Fruit fly (Drosophila melanogaster) whole organism, embryonic: ENCODE results near the gene Fatp1.

Experiments used
- Aef1 ChIP-seq: fragments of 200-800 bp; sonication (Bioruptor generic); IDR thresholded peaks from 3 replicates; pipeline ENCODE4 v1.3.6; 2022; ENCODE audit warnings: missing biosample characterization, missing genetic modification characterization
- CG10209 ChIP-seq: fragments of 200-800 bp; sonication (Bioruptor generic); optimal IDR thresholded peaks from 3 replicates; lab custom pipeline; 2017; ENCODE audit warnings: missing biosample characterization, mild to moderate bottlenecking, missing genetic modification characterization, missing genetic modification reagents
- CG1024 ChIP-seq: fragments of 200-800 bp; sonication (Bioruptor generic); IDR thresholded peaks from 2 replicates; pipeline ENCODE4 v1.3.6; 2022; ENCODE audit warnings: missing biosample characterization, missing genetic modification characterization
- CG10565 ChIP-seq: fragments of 200-800 bp; sonication (Bioruptor generic); optimal IDR thresholded peaks from 3 replicates; lab custom pipeline; 2016; ENCODE audit warnings: missing biosample characterization, mild to moderate bottlenecking, missing genetic modification characterization
- CG12769 ChIP-seq: fragments of 200-800 bp; sonication (Bioruptor generic); optimal IDR thresholded peaks from 2 replicates; lab custom pipeline; 2019; ENCODE audit warnings: missing biosample characterization, mild to moderate bottlenecking, missing genetic modification characterization, moderate library complexity
- CG30403 ChIP-seq: fragments of 200-800 bp; sonication (Bioruptor generic); optimal IDR thresholded peaks from 3 replicates; lab custom pipeline; 2016; ENCODE audit warnings: missing biosample characterization, missing genetic modification characterization
- CG42726 ChIP-seq: fragments of 200-800 bp; sonication (Bioruptor generic); IDR thresholded peaks from 2 replicates; pipeline ENCODE4 v1.3.6; 2022; ENCODE audit warnings: missing biosample characterization, missing genetic modification characterization; ENCODE audit not compliant: partially characterized antibody
- CG4404 ChIP-seq: fragments of 200-800 bp; sonication (Bioruptor generic); IDR thresholded peaks from 2 replicates; pipeline ENCODE4 v1.3.6; 2022; ENCODE audit warnings: missing biosample characterization, missing genetic modification characterization
- CG6791 ChIP-seq: fragments of 200-800 bp; sonication (Bioruptor generic); IDR thresholded peaks from 3 replicates; pipeline ENCODE4 v1.3.6; 2022; ENCODE audit warnings: missing biosample characterization, missing genetic modification characterization; ENCODE audit not compliant: partially characterized antibody
- CG7556 ChIP-seq: fragments of 200-800 bp; sonication (Bioruptor generic); optimal IDR thresholded peaks from 2 replicates; lab custom pipeline; 2017; ENCODE audit warnings: missing biosample characterization, mild to moderate bottlenecking, missing genetic modification characterization
- CG8089 ChIP-seq: fragments of 200-800 bp; sonication (Bioruptor generic); optimal IDR thresholded peaks from 3 replicates; lab custom pipeline; 2016; ENCODE audit warnings: missing biosample characterization, missing genetic modification characterization
- CG9727 ChIP-seq: fragments of 200-800 bp; sonication (Bioruptor generic); optimal IDR thresholded peaks from 3 replicates; lab custom pipeline; 2017; ENCODE audit warnings: missing biosample characterization, mild to moderate bottlenecking, missing genetic modification characterization
- Camta ChIP-seq: fragments of 200-800 bp; sonication (Bioruptor generic); optimal IDR thresholded peaks from 2 replicates; lab custom pipeline; 2016; ENCODE audit warnings: missing biosample characterization, missing genetic modification characterization
- Chrac-16 ChIP-seq: fragments of 200-800 bp; sonication (Bioruptor generic); optimal IDR thresholded peaks from 3 replicates; lab custom pipeline; 2016; ENCODE audit warnings: missing biosample characterization, missing genetic modification characterization
- CoRest ChIP-seq: fragments of 200-800 bp; sonication (Bioruptor generic); optimal IDR thresholded peaks from 3 replicates; lab custom pipeline; 2018; ENCODE audit warnings: missing biosample characterization, mild to moderate bottlenecking, missing genetic modification characterization, moderate library complexity
- Fer3 ChIP-seq: fragments of 200-800 bp; sonication (Bioruptor generic); optimal IDR thresholded peaks from 2 replicates; lab custom pipeline; 2018; ENCODE audit warnings: missing biosample characterization, mild to moderate bottlenecking, missing genetic modification characterization, moderate library complexity
- Gug ChIP-seq: fragments of 200-800 bp; sonication (Bioruptor generic); IDR thresholded peaks from 4 replicates; pipeline ENCODE4 v1.3.6; 2022; ENCODE audit warnings: missing biosample characterization, missing genetic modification characterization
- HLH3B ChIP-seq: fragments of 200-800 bp; sonication (Bioruptor generic); IDR thresholded peaks from 2 replicates; pipeline ENCODE4 v1.3.6; 2022; ENCODE audit warnings: missing biosample characterization, missing genetic modification characterization
- HLH4C ChIP-seq: fragments of 200-800 bp; sonication (Bioruptor generic); IDR thresholded peaks from 3 replicates; pipeline ENCODE4 v1.3.6; 2022; ENCODE audit warnings: missing biosample characterization, missing genetic modification characterization; ENCODE audit not compliant: partially characterized antibody
- HLH54F ChIP-seq: fragments of 200-800 bp; sonication (Bioruptor generic); optimal IDR thresholded peaks from 3 replicates; lab custom pipeline; 2016; ENCODE audit warnings: missing biosample characterization, missing genetic modification characterization
- Ravus ChIP-seq: fragments of 200-800 bp; sonication (Bioruptor generic); IDR thresholded peaks from 2 replicates; pipeline ENCODE4 v1.3.6; 2022; ENCODE audit warnings: missing biosample characterization, missing genetic modification characterization
- Side ChIP-seq: fragments of 200-800 bp; sonication (Bioruptor generic); optimal IDR thresholded peaks from 2 replicates; lab custom pipeline; 2016; ENCODE audit warnings: missing biosample characterization, missing genetic modification characterization
- Sin3A ChIP-seq: fragments of >200 bp; optimal IDR thresholded peaks from 2 replicates; lab custom pipeline; 2018
- Sox102F ChIP-seq: fragments of 200-800 bp; sonication (Bioruptor generic); optimal IDR thresholded peaks from 2 replicates; lab custom pipeline; 2018; ENCODE audit warnings: missing biosample characterization, mild to moderate bottlenecking, missing genetic modification characterization, moderate library complexity
- Spps ChIP-seq: fragments of 200-800 bp; sonication (Bioruptor generic); optimal IDR thresholded peaks from 2 replicates; lab custom pipeline; 2018; ENCODE audit warnings: missing biosample characterization, mild to moderate bottlenecking, missing genetic modification characterization
- bab2 ChIP-seq: fragments of 200-800 bp; sonication (Bioruptor generic); optimal IDR thresholded peaks from 2 replicates; lab custom pipeline; 2016; ENCODE audit warnings: missing biosample characterization, missing genetic modification characterization
- bsh ChIP-seq, 2 experiments: fragments of 200-800 bp; sonication (Bioruptor generic); optimal IDR thresholded peaks; 2 replicates each; lab custom pipeline; 2017 to 2018; ENCODE audit warnings: mild to moderate bottlenecking in 2 of 2, missing biosample characterization in 2 of 2, missing genetic modification characterization in 2 of 2, moderate library complexity in 1 of 2
- chn ChIP-seq: fragments of 200-800 bp; sonication (Bioruptor generic); optimal IDR thresholded peaks from 2 replicates; lab custom pipeline; 2016; ENCODE audit warnings: missing biosample characterization, missing genetic modification characterization
- croc ChIP-seq: fragments of 200-800 bp; sonication (Bioruptor generic); conservative IDR thresholded peaks from 3 replicates; pipeline ENCODE4 v1.3.6; 2022; ENCODE audit warnings: missing biosample characterization, missing genetic modification characterization
- crp ChIP-seq, 2 experiments: fragments of 200-800 bp; sonication (Bioruptor generic); optimal IDR thresholded peaks; 2 replicates in 1 of 2; 3 replicates in 1 of 2; lab custom pipeline; 2017; ENCODE audit warnings: missing biosample characterization in 2 of 2, missing genetic modification characterization in 2 of 2, mild to moderate bottlenecking in 1 of 2, moderate library complexity in 1 of 2
- danr ChIP-seq: fragments of 200-800 bp; sonication (Bioruptor generic); IDR thresholded peaks from 2 replicates; pipeline ENCODE4 v1.3.6; 2022; ENCODE audit warnings: missing biosample characterization, missing genetic modification characterization
- esg ChIP-seq: fragments of 200-800 bp; sonication (Bioruptor generic); conservative IDR thresholded peaks from 2 replicates; pipeline ENCODE4 v1.3.6; 2022; ENCODE audit warnings: missing biosample characterization, missing genetic modification characterization
- fd102C ChIP-seq: fragments of 200-800 bp; sonication (Bioruptor generic); optimal IDR thresholded peaks from 2 replicates; lab custom pipeline; 2018; ENCODE audit warnings: missing biosample characterization, mild to moderate bottlenecking, missing genetic modification characterization, moderate library complexity
- fu2 ChIP-seq: fragments of 200-800 bp; sonication (Bioruptor generic); optimal IDR thresholded peaks from 2 replicates; lab custom pipeline; 2016; ENCODE audit warnings: missing biosample characterization, missing genetic modification characterization
- gem ChIP-seq: fragments of 200-800 bp; sonication (Bioruptor generic); optimal IDR thresholded peaks from 2 replicates; lab custom pipeline; 2019; ENCODE audit warnings: missing biosample characterization, mild to moderate bottlenecking, missing genetic modification characterization, moderate library complexity
- h ChIP-seq: fragments of >200 bp; optimal IDR thresholded peaks from 2 replicates; lab custom pipeline; 2017
- inv ChIP-seq: fragments of 200-800 bp; sonication (Bioruptor generic); IDR thresholded peaks from 2 replicates; pipeline ENCODE4 v1.3.6; 2022; ENCODE audit warnings: missing biosample characterization, missing genetic modification characterization; ENCODE audit not compliant: partially characterized antibody
- kah ChIP-seq: fragments of 200-800 bp; sonication (Bioruptor generic); optimal IDR thresholded peaks from 2 replicates; lab custom pipeline; 2018; ENCODE audit warnings: missing biosample characterization, mild to moderate bottlenecking, missing genetic modification characterization
- klu ChIP-seq: fragments of 200-800 bp; sonication (Bioruptor generic); IDR thresholded peaks from 2 replicates; pipeline ENCODE4 v1.3.6; 2022; ENCODE audit warnings: missing biosample characterization, missing genetic modification characterization
- pnt ChIP-seq: fragments of 200-800 bp; sonication (Bioruptor generic); optimal IDR thresholded peaks from 3 replicates; lab custom pipeline; 2016; ENCODE audit warnings: missing biosample characterization, missing genetic modification characterization
- rib ChIP-seq: fragments of 200-800 bp; sonication (Bioruptor generic); IDR thresholded peaks from 2 replicates; pipeline ENCODE4 v1.3.6; 2022; ENCODE audit warnings: missing biosample characterization, missing genetic modification characterization
- schlank ChIP-seq: fragments of 200-800 bp; sonication (Bioruptor generic); optimal IDR thresholded peaks from 2 replicates; lab custom pipeline; 2018; ENCODE audit warnings: missing biosample characterization, mild to moderate bottlenecking, missing genetic modification characterization
- sens ChIP-seq: fragments of 200-800 bp; sonication (Bioruptor generic); peaks from one replicate; lab custom pipeline; 2016; ENCODE audit warnings: missing biosample characterization, missing genetic modification characterization
- sisA ChIP-seq: fragments of 200-800 bp; sonication (Bioruptor generic); IDR thresholded peaks from 2 replicates; pipeline ENCODE4 v1.3.6; 2022; ENCODE audit warnings: missing biosample characterization, missing genetic modification characterization
- stwl ChIP-seq: fragments of 200-800 bp; sonication (Bioruptor generic); optimal IDR thresholded peaks from 3 replicates; lab custom pipeline; 2018; ENCODE audit warnings: missing biosample characterization, mild to moderate bottlenecking, missing genetic modification characterization, moderate library complexity
- tap ChIP-seq: fragments of 200-800 bp; optimal IDR thresholded peaks from 3 replicates; lab custom pipeline; 2019; ENCODE audit warnings: missing biosample characterization, mild to moderate bottlenecking, missing genetic modification characterization, moderate library complexity
- tio ChIP-seq: fragments of 200-800 bp; sonication (Bioruptor generic); optimal IDR thresholded peaks from 2 replicates; lab custom pipeline; 2017; ENCODE audit warnings: missing biosample characterization, missing genetic modification characterization, inconsistent platforms
- tll ChIP-seq, 2 experiments: fragments of 200-800 bp in 1 of 2; fragments of >200 bp in 1 of 2; sonication (Bioruptor generic) in 1 of 2; optimal IDR thresholded peaks; 2 replicates each; lab custom pipeline; 2017 to 2019; ENCODE audit warnings: missing biosample characterization in 2 of 2, missing genetic modification characterization in 2 of 2, mild to moderate bottlenecking in 1 of 2, moderate library complexity in 1 of 2
- toy ChIP-seq: fragments of 200-800 bp; sonication (Bioruptor generic); IDR thresholded peaks from 2 replicates; pipeline ENCODE4 v1.3.6; 2022; ENCODE audit warnings: missing biosample characterization, missing genetic modification characterization
- tup ChIP-seq: fragments of 200-800 bp; sonication (Bioruptor generic); optimal IDR thresholded peaks from 2 replicates; lab custom pipeline; 2016; ENCODE audit warnings: missing biosample characterization, mild to moderate bottlenecking, missing genetic modification characterization, moderate library complexity
- tx ChIP-seq: fragments of 200-800 bp; sonication (Bioruptor generic); optimal IDR thresholded peaks from 2 replicates; lab custom pipeline; 2016; ENCODE audit warnings: missing biosample characterization, missing genetic modification characterization
- z ChIP-seq: fragments of 200-800 bp; sonication (Bioruptor generic); IDR thresholded peaks from 3 replicates; pipeline ENCODE4 v1.3.6; 2022; ENCODE audit warnings: missing biosample characterization, missing genetic modification characterization

Gene Fatp1

dm6 chr2L:10565674-10566073 is 48.7 kb upstream of the Fatp1 start (continued):
- TF ChIP-seq CG6791 (GFP tag; lab: Robert Waterston, UW) (no peak), HLH54F (GFP tag; lab: Kevin White, UChicago) (no peak), Sox102F (peak; percentile 17), CG7556 (GFP tag; lab: Kevin White, UChicago) (peak; percentile 73), klu (GFP tag; lab: Robert Waterston, UW) (no peak), esg (no peak), toy (GFP tag; lab: Robert Waterston, UW) (no peak), HLH3B (GFP tag; lab: Robert Waterston, UW) (peak; percentile 56; the same call in 1 of the 2 replicates), CG10565 (GFP tag; lab: Kevin White, UChicago) (no peak), Sin3A (lab: Kevin White, UChicago) (no peak), tup (peak; percentile 10), rib (GFP tag; lab: Robert Waterston, UW) (no peak), sens (GFP tag; lab: Kevin White, UChicago) (peak; percentile 86), chn (GFP tag; lab: Kevin White, UChicago) (peak; percentile 3), Aef1 (GFP tag; lab: Robert Waterston, UW) (peak; percentile 40; the same call in 2 of the 3 replicates), tio (GFP tag; lab: Kevin White, UChicago) (no peak), croc (GFP tag; lab: Robert Waterston, UW) (no peak; the same call in 2 of the 3 replicates), CG30403 (GFP tag; lab: Kevin White, UChicago) (peak; percentile 34), CG8089 (GFP tag; lab: Kevin White, UChicago) (no peak), tap (peak; percentile 25), CG10209 (GFP tag; lab: Kevin White, UChicago) (peak; percentile 42), Side (GFP tag; lab: Kevin White, UChicago) (peak; percentile 52), CoRest (tag; lab: Kevin White, UChicago) (peak; percentile 39), CG1024 (GFP tag; lab: Robert Waterston, UW) (no peak), fu2 (GFP tag; lab: Kevin White, UChicago) (peak; percentile 13), schlank (tag; lab: Kevin White, UChicago) (peak; percentile 9), fd102C (GFP tag; lab: Kevin White, UChicago) (no peak), tx (GFP tag; lab: Kevin White, UChicago) (no peak), h (lab: Kevin White, UChicago) (no peak), CG9727 (GFP tag; lab: Kevin White, UChicago) (peak; percentile 47), gem (tag; lab: Kevin White, UChicago) (peak; percentile 58), CG42726 (no peak), CG4404 (GFP tag; lab: Robert Waterston, UW) (peak; percentile 34; the same call in 1 of the 2 replicates), danr (GFP tag; lab: Robert Waterston, UW) (no peak), crp (GFP tag; optimal IDR thresholded peaks at IDR 0.05; lab: Kevin White, UChicago) (no peak), inv (GFP tag; lab: Robert Waterston, UW) (no peak), sisA (GFP tag; lab: Robert Waterston, UW) (peak; percentile 43; the same call in 1 of the 2 replicates), Ravus (GFP tag; lab: Robert Waterston, UW) (no peak), Spps (no peak), bab2 (GFP tag; lab: Kevin White, UChicago) (no peak), Chrac-16 (GFP tag; lab: Kevin White, UChicago) (peak; percentile 24), kah (GFP tag; lab: Kevin White, UChicago) (no peak), stwl (tag; lab: Kevin White, UChicago) (no peak), CG12769 (peak; percentile 70), pnt (GFP tag; lab: Kevin White, UChicago) (no peak), Fer3 (tag; lab: Kevin White, UChicago) (peak; percentile 58), Gug (no peak), tll (GFP tag; optimal IDR thresholded peaks at IDR 0.05; lab: Kevin White, UChicago) (no peak), HLH4C (GFP tag; lab: Robert Waterston, UW) (no peak), Camta (GFP tag; lab: Kevin White, UChicago) (peak; percentile 12), z (GFP tag; lab: Robert Waterston, UW) (no peak), bsh (GFP tag; optimal IDR thresholded peaks at IDR 0.05; lab: Kevin White, UChicago) (peak in 1 of 2 experiments; percentile 11)
